Worm (Caenorhabditis elegans): ENCODE results near the gene D1086.10.

DNA sequence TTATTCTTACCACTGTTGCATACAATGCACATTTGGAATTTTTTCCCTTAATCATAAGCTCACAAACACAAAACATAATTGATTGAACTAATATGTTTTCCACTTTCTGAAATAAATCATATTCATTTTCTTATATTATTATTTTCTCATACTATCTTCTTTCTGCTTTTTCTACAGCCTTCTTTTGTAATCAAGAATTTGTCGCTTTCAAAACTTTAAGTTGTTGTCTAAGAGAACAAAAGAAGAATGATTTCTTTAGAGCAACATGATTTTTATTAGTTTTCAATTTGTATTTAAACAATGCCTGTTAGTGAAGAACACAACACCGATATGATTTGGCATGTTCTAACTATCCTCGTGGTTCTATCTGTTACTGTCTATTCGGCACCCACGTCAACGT, 1.4 kb downstream of the D1086.10 start, which contains the start of gene D1086.7:
- TF ChIP-seq sea-1 (GFP tag; conservative IDR thresholded peaks at IDR 0.05) (no peak), tbx-11 (GFP tag; IDR thresholded peaks at IDR 0.05) (no peak), ets-7 (tag; optimal IDR thresholded peaks at IDR 0.05) (no peak), ama-1 (optimal IDR thresholded peaks at IDR 0.05) (no peak), F13C5.2 (tag; optimal IDR thresholded peaks at IDR 0.05) (no peak)

All from whole organism, early embryonic.